Worm (Caenorhabditis elegans) whole organism, L2 larva: ENCODE measurements around the gene lim-4.

Experiments used
- C34F6.9 ChIP-seq: fragments of 150-350 bp; optimal IDR thresholded peaks from 2 replicates; lab custom pipeline; 2014; ENCODE audit warnings: missing biosample characterization, missing genetic modification characterization
- F13H6.1 ChIP-seq: sonication (generic microtip); optimal IDR thresholded peaks from 2 replicates; lab custom pipeline; 2016; ENCODE audit warnings: missing genetic modification characterization, missing compliant biosample characterization
- R02D3.7 ChIP-seq: fragments of 150-350 bp; optimal IDR thresholded peaks from 2 replicates; lab custom pipeline; 2014; ENCODE audit warnings: missing biosample characterization, missing genetic modification characterization
- ZK546.5 ChIP-seq: sonication (generic microtip); optimal IDR thresholded peaks from 2 replicates; lab custom pipeline; 2017; ENCODE audit warnings: missing biosample characterization, missing genetic modification characterization
- ama-1 ChIP-seq: fragments of 150-350 bp; optimal IDR thresholded peaks from 2 replicates; lab custom pipeline; 2018; ENCODE audit warnings: inconsistent platforms
- ceh-82 ChIP-seq: fragments of 150-350 bp; optimal IDR thresholded peaks from 2 replicates; lab custom pipeline; 2014; ENCODE audit warnings: missing biosample characterization, missing genetic modification characterization
- crh-2 ChIP-seq: sonication (generic microtip); optimal IDR thresholded peaks from 2 replicates; lab custom pipeline; 2017; ENCODE audit warnings: missing biosample characterization, missing genetic modification characterization
- dmd-4 ChIP-seq: sonication (generic microtip); optimal IDR thresholded peaks from 2 replicates; lab custom pipeline; 2017; ENCODE audit warnings: missing biosample characterization, missing genetic modification characterization
- egl-27 ChIP-seq: sonication (generic microtip); optimal IDR thresholded peaks from 3 replicates; lab custom pipeline; 2017; ENCODE audit warnings: missing biosample characterization, missing genetic modification reagents, missing genetic modification characterization
- elt-3 ChIP-seq: sonication (generic microtip); optimal IDR thresholded peaks from 2 replicates; lab custom pipeline; 2017; ENCODE audit warnings: missing biosample characterization, missing genetic modification characterization
- fos-1 ChIP-seq: fragments of 150-350 bp; optimal IDR thresholded peaks from 2 replicates; lab custom pipeline; 2014; ENCODE audit warnings: missing biosample characterization, missing genetic modification characterization
- gmeb-1 ChIP-seq: fragments of 150-350 bp; optimal IDR thresholded peaks from 2 replicates; lab custom pipeline; 2014; ENCODE audit warnings: missing biosample characterization, missing genetic modification characterization
- lin-13 ChIP-seq: fragments of 150-350 bp; optimal IDR thresholded peaks from 2 replicates; lab custom pipeline; 2014; ENCODE audit warnings: missing biosample characterization, missing genetic modification reagents, missing genetic modification characterization
- lin-39 ChIP-seq: fragments of 150-350 bp; optimal IDR thresholded peaks from 2 replicates; lab custom pipeline; 2014; ENCODE audit warnings: missing biosample characterization, missing genetic modification reagents, missing genetic modification characterization
- lsy-2 ChIP-seq, 2 experiments: fragments of 150-350 bp in 1 of 2; sonication (generic microtip) in 1 of 2; optimal IDR thresholded peaks; 2 replicates each; lab custom pipeline; 2014 to 2017; ENCODE audit warnings: missing biosample characterization in 2 of 2, missing genetic modification characterization in 2 of 2
- mbf-1 ChIP-seq: sonication (generic microtip); optimal IDR thresholded peaks from 2 replicates; lab custom pipeline; 2017; ENCODE audit warnings: missing biosample characterization, missing genetic modification characterization
- mdl-1 ChIP-seq, 2 experiments: fragments of 150-350 bp in 1 of 2; sonication (generic microtip) in 1 of 2; optimal IDR thresholded peaks; 2 replicates each; lab custom pipeline; 2017; ENCODE audit warnings: missing biosample characterization in 2 of 2, missing genetic modification characterization in 2 of 2
- nhr-10 ChIP-seq: sonication (generic microtip); optimal IDR thresholded peaks from 2 replicates; lab custom pipeline; 2017; ENCODE audit warnings: missing biosample characterization, missing genetic modification characterization
- nhr-11 ChIP-seq: fragments of 150-350 bp; optimal IDR thresholded peaks from 2 replicates; lab custom pipeline; 2014; ENCODE audit warnings: missing biosample characterization, missing genetic modification characterization
- nhr-12 ChIP-seq: fragments of 150-350 bp; optimal IDR thresholded peaks from 2 replicates; lab custom pipeline; 2014; ENCODE audit warnings: missing biosample characterization, missing genetic modification characterization
- nhr-129 ChIP-seq: fragments of 150-350 bp; optimal IDR thresholded peaks from 2 replicates; lab custom pipeline; 2014; ENCODE audit warnings: missing biosample characterization, missing genetic modification characterization
- nhr-21 ChIP-seq: fragments of 150-350 bp; optimal IDR thresholded peaks from 2 replicates; lab custom pipeline; 2014; ENCODE audit warnings: missing biosample characterization, missing genetic modification characterization
- nhr-23 ChIP-seq: fragments of 150-350 bp; optimal IDR thresholded peaks from 2 replicates; lab custom pipeline; 2014; ENCODE audit warnings: missing biosample characterization, missing genetic modification reagents, missing genetic modification characterization
- nhr-25 ChIP-seq: fragments of 150-350 bp; sonication (generic microtip); optimal IDR thresholded peaks from 3 replicates; lab custom pipeline; 2014; ENCODE audit warnings: missing biosample characterization, missing genetic modification characterization
- nhr-6 ChIP-seq: fragments of 150-350 bp; optimal IDR thresholded peaks from 2 replicates; lab custom pipeline; 2014; ENCODE audit warnings: missing biosample characterization, missing genetic modification characterization
- nhr-77 ChIP-seq: fragments of 150-350 bp; optimal IDR thresholded peaks from 2 replicates; lab custom pipeline; 2014; ENCODE audit warnings: missing biosample characterization, missing genetic modification characterization
- sma-3 ChIP-seq: sonication (generic microtip); optimal IDR thresholded peaks from 2 replicates; lab custom pipeline; 2016; ENCODE audit warnings: missing genetic modification reagents, missing genetic modification characterization, missing compliant biosample characterization
- sma-9 ChIP-seq, 2 experiments: fragments of 150-350 bp in 1 of 2; sonication (generic microtip) in 1 of 2; optimal IDR thresholded peaks; 2 replicates each; lab custom pipeline; 2014 to 2016; ENCODE audit warnings: missing genetic modification characterization in 2 of 2, mild to moderate bottlenecking in 1 of 2, missing biosample characterization in 1 of 2, missing compliant biosample characterization in 1 of 2, missing genetic modification reagents in 1 of 2, moderate library complexity in 1 of 2
- snpc-4 ChIP-seq: fragments of 150-350 bp; optimal IDR thresholded peaks from 2 replicates; lab custom pipeline; 2014; ENCODE audit warnings: missing biosample characterization, missing genetic modification characterization
- unc-55 ChIP-seq: fragments of 150-350 bp; sonication (generic microtip); optimal IDR thresholded peaks from 3 replicates; lab custom pipeline; 2014; ENCODE audit warnings: missing biosample characterization, missing genetic modification reagents, missing genetic modification characterization
- unc-62 ChIP-seq: fragments of 150-350 bp; optimal IDR thresholded peaks from 2 replicates; lab custom pipeline; 2014; ENCODE audit warnings: missing biosample characterization, missing genetic modification reagents, missing genetic modification characterization
- ztf-1 ChIP-seq: fragments of 200-800 bp; sonication (Bioruptor generic); conservative IDR thresholded peaks from 2 replicates; pipeline ENCODE4 v1.3.6; 2022; ENCODE audit warnings: missing genetic modification characterization, missing compliant biosample characterization
- ztf-11 ChIP-seq: sonication (generic microtip); optimal IDR thresholded peaks from 2 replicates; lab custom pipeline; 2017; ENCODE audit warnings: missing biosample characterization, missing genetic modification characterization
- ztf-4 ChIP-seq: fragments of 150-350 bp; optimal IDR thresholded peaks from 2 replicates; lab custom pipeline; 2014; ENCODE audit warnings: missing biosample characterization, missing genetic modification characterization

The lim-4 gene

ce11 chrX:3835632-3836031 lies 37.7 kb downstream of the lim-4 start:
- TF ChIP-seq nhr-11 (tag; lab: Kevin White, UChicago): no peak
- peak; percentile 38 for TF ChIP-seq nhr-25 (tag; lab: Kevin White, UChicago)
- no peak for TF ChIP-seq nhr-77

DNA sequence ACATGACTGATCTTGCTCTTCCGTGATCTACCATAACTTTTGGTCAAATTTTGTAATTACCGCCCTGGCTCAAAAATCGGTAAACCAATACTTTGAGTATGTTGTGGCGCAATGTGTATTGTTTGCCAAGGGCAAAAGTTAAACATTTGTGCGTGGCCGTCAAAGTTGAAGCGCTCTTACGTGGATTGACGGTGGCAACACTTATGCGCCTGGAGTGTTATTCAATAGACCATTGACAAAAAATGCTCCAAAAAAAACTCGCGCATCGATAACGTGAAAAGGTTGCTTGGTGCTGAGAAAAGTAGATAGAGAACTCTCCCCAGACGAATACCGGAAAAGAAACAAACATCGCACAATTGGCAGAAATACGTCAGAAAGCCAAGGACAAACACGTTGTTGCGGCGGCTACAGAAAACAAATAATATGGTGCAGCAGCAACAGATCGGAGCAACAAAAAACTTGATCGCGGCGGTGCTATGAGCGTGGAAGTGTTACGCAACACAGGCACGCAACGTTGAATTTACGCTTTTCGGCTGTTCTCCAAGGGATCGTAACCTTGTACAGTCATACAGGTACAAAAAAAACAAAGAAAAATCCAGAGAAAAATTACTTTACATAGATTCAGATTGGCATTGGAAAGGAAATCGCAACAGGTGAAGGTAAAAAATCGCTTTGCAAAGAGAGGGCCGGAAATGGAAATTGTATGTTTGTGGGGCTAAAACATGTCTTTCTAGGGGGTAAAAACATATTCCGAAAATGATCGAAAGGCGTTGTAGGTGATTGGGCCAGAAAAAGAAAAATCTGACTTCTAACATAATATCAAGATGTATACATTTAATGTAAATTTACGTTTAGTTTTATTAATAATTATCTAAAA lies 39.1 kb downstream of the lim-4 start:
- no peak for TF ChIP-seq mdl-1 (tag; optimal IDR thresholded peaks at IDR 0.05; lab: Kevin White, UChicago)
- peak; percentile 14 for TF ChIP-seq egl-27
- peak; percentile 39 for TF ChIP-seq sma-9 (GFP tag; optimal IDR thresholded peaks at IDR 0.05; lab: Kevin White, UChicago)
- no peak for TF ChIP-seq sma-9 (tag; optimal IDR thresholded peaks at IDR 0.05; lab: Kevin White, UChicago)
- TF ChIP-seq nhr-129: peak; percentile 24
- peak; percentile 54 for TF ChIP-seq F13H6.1 (tag; lab: Kevin White, UChicago)

DNA sequence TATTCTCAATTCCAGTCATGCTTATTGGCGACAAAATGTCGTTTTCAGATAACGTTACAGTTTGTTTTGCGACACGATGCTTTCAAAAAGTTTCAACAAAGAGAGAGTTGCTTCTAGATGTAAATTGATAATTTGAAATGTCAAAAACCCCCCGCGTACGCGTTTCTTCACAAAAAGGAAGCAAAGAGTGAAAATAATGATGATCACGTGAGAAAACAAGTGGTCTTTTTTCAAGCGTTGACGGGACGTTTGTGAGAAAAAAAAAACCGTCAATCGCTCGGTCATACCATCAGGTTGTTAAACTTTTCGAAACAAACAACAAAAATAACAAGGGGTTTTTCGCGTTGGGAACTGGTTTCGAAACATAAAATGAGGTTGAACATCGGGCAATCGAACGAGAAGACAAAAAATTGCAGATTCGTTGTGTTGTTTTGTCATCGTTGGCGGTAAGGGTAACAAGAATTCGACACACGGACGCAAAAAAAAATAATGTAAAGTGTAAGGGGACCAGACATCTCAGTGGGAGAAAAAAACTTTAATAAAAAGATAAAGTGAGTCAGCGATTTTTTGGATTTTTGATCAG lies 41.2 kb downstream of the lim-4 start:
- no peak for TF ChIP-seq unc-55
- peak; percentile 47 for TF ChIP-seq gmeb-1 (tag; lab: Kevin White, UChicago)
- TF ChIP-seq unc-62 (GFP tag; lab: Kevin White, UChicago): no peak
- TF ChIP-seq ztf-4 (tag; lab: Kevin White, UChicago): no peak
- TF ChIP-seq nhr-129: peak; percentile 54
- TF ChIP-seq sma-3 (GFP tag; lab: Kevin White, UChicago): peak; percentile 48
- no peak for TF ChIP-seq ztf-1 (GFP tag; lab: Robert Waterston, UW)
- peak; percentile 52 for TF ChIP-seq nhr-25 (tag; lab: Kevin White, UChicago)
- TF ChIP-seq lin-39: no peak
- no peak for TF ChIP-seq snpc-4
- no peak for TF ChIP-seq ceh-82 (tag; lab: Kevin White, UChicago)
- no peak for TF ChIP-seq dmd-4
- TF ChIP-seq nhr-10 (tag; lab: Kevin White, UChicago): no peak
- TF ChIP-seq nhr-77: no peak
- no peak for TF ChIP-seq ztf-11
- TF ChIP-seq nhr-11 (tag; lab: Kevin White, UChicago): no peak
- TF ChIP-seq mbf-1 (tag; lab: Kevin White, UChicago): no peak
- peak in 1 of 2 experiments; percentile 46 for TF ChIP-seq lsy-2 (tag; optimal IDR thresholded peaks at IDR 0.05; lab: Kevin White, UChicago)
- TF ChIP-seq crh-2 (tag; lab: Kevin White, UChicago): peak; percentile 87
- TF ChIP-seq nhr-21 (tag; lab: Kevin White, UChicago): no peak
- no peak for TF ChIP-seq elt-3
- TF ChIP-seq ZK546.5 (tag; lab: Kevin White, UChicago): no peak
- TF ChIP-seq lin-13 (GFP tag; lab: Kevin White, UChicago): no peak
- TF ChIP-seq nhr-6 (tag; lab: Kevin White, UChicago): no peak
- peak; percentile 19 for TF ChIP-seq C34F6.9 (tag; lab: Kevin White, UChicago)
- peak; percentile 18 for TF ChIP-seq egl-27
- peak; percentile 47 for TF ChIP-seq F13H6.1 (tag; lab: Kevin White, UChicago)
- peak; percentile 52 for TF ChIP-seq ama-1 (lab: Kevin White, UChicago)
- peak; percentile 68 for TF ChIP-seq sma-9 (GFP tag; optimal IDR thresholded peaks at IDR 0.05; lab: Kevin White, UChicago)
- no peak for TF ChIP-seq sma-9 (tag; optimal IDR thresholded peaks at IDR 0.05; lab: Kevin White, UChicago)
- TF ChIP-seq nhr-23 (tag; lab: Kevin White, UChicago): no peak
- TF ChIP-seq fos-1 (tag; lab: Kevin White, UChicago): peak; percentile 47

- no peak for TF ChIP-seq nhr-6 (tag; lab: Kevin White, UChicago)
- no peak for TF ChIP-seq sma-3 (GFP tag; lab: Kevin White, UChicago)
- TF ChIP-seq nhr-129: peak; percentile 2
- TF ChIP-seq ama-1 (lab: Kevin White, UChicago): no peak
- TF ChIP-seq ztf-11: no peak
- TF ChIP-seq gmeb-1 (tag; lab: Kevin White, UChicago): no peak
- TF ChIP-seq nhr-12: no peak
- no peak for TF ChIP-seq R02D3.7 (tag; lab: Kevin White, UChicago)
- TF ChIP-seq dmd-4: no peak
Observed at ce11 chrX:3830872-3831271, 42.5 kb downstream of the lim-4 start.
